Fruit fly (Drosophila melanogaster) whole organism, adult: ENCODE data around the gene SA1.

ENCODE experiments used
- CG11617 ChIP-seq: fragments of 200-800 bp; sonication (Bioruptor generic); optimal IDR thresholded peaks from 2 replicates; lab custom pipeline; 2017; ENCODE audit warnings: mild to moderate bottlenecking, missing biosample characterization, missing genetic modification reagents, missing genetic modification characterization
- CG12768 ChIP-seq: fragments of 200-800 bp; sonication (Bioruptor generic); optimal IDR thresholded peaks from 2 replicates; lab custom pipeline; 2017; ENCODE audit warnings: missing biosample characterization, missing genetic modification characterization, mild to moderate bottlenecking, moderate library complexity, missing genetic modification reagents
- CG14711 ChIP-seq: fragments of 200-800 bp; sonication (Bioruptor generic); optimal IDR thresholded peaks from 2 replicates; lab custom pipeline; 2018; ENCODE audit warnings: missing biosample characterization, mild to moderate bottlenecking, missing genetic modification characterization, moderate library complexity
- CG1620 ChIP-seq: fragments of 200-800 bp; sonication (Bioruptor generic); optimal IDR thresholded peaks from 2 replicates; lab custom pipeline; 2016; ENCODE audit warnings: missing biosample characterization, missing genetic modification characterization
- CG33017 ChIP-seq: fragments of 200-800 bp; sonication (Bioruptor generic); optimal IDR thresholded peaks from 2 replicates; lab custom pipeline; 2018; ENCODE audit warnings: missing biosample characterization, mild to moderate bottlenecking, missing genetic modification characterization, moderate library complexity
- CG5204 ChIP-seq: fragments of 200-800 bp; sonication (Bioruptor generic); optimal IDR thresholded peaks from 2 replicates; lab custom pipeline; 2016; ENCODE audit warnings: missing biosample characterization, missing genetic modification characterization
- CG7045 ChIP-seq: fragments of 200-800 bp; sonication (Bioruptor generic); optimal IDR thresholded peaks from 2 replicates; lab custom pipeline; 2017; ENCODE audit warnings: missing biosample characterization, mild to moderate bottlenecking, missing genetic modification characterization
- CG7101 ChIP-seq: fragments of 200-800 bp; sonication (Bioruptor generic); optimal IDR thresholded peaks from 2 replicates; lab custom pipeline; 2018; ENCODE audit warnings: missing biosample characterization, mild to moderate bottlenecking, missing genetic modification characterization, moderate library complexity
- Clk ChIP-seq: fragments of 200-800 bp; sonication (Bioruptor generic); optimal IDR thresholded peaks from 2 replicates; lab custom pipeline; 2017; ENCODE audit warnings: missing biosample characterization, missing genetic modification characterization
- Crg-1 ChIP-seq: fragments of 200-800 bp; sonication (Bioruptor generic); optimal IDR thresholded peaks from 2 replicates; lab custom pipeline; 2016; ENCODE audit warnings: missing biosample characterization, missing genetic modification characterization
- Hr96 ChIP-seq: fragments of 200-800 bp; sonication (Bioruptor generic); optimal IDR thresholded peaks from 2 replicates; lab custom pipeline; 2016; ENCODE audit warnings: missing biosample characterization, missing genetic modification characterization
- Mnt ChIP-seq: fragments of 200-800 bp; sonication (Bioruptor generic); optimal IDR thresholded peaks from 2 replicates; lab custom pipeline; 2016; ENCODE audit warnings: missing biosample characterization, mild to moderate bottlenecking, missing genetic modification characterization
- bab1 ChIP-seq: fragments of 200-800 bp; sonication (Bioruptor generic); optimal IDR thresholded peaks from 3 replicates; lab custom pipeline; 2019; ENCODE audit warnings: missing biosample characterization, mild to moderate bottlenecking, missing genetic modification characterization, moderate library complexity
- cic ChIP-seq: fragments of 200-800 bp; sonication (Bioruptor generic); optimal IDR thresholded peaks from 2 replicates; lab custom pipeline; 2017; ENCODE audit warnings: missing biosample characterization, mild to moderate bottlenecking, missing genetic modification characterization, moderate library complexity
- cnc ChIP-seq, 2 experiments: fragments of >200 bp; optimal IDR thresholded peaks; 2 replicates each; lab custom pipeline; 2017
- ovo ChIP-seq: fragments of 200-800 bp; sonication (Bioruptor generic); optimal IDR thresholded peaks from 2 replicates; lab custom pipeline; 2016; ENCODE audit warnings: missing biosample characterization, missing genetic modification characterization
- pad ChIP-seq: fragments of 200-800 bp; sonication (Bioruptor generic); optimal IDR thresholded peaks from 3 replicates; lab custom pipeline; 2017; ENCODE audit warnings: missing biosample characterization, missing genetic modification characterization, mild to moderate bottlenecking, moderate library complexity, missing genetic modification reagents
- tj ChIP-seq: fragments of 200-800 bp; sonication (Bioruptor generic); optimal IDR thresholded peaks from 3 replicates; lab custom pipeline; 2017; ENCODE audit warnings: missing biosample characterization, mild to moderate bottlenecking, missing genetic modification characterization, moderate library complexity
- toe ChIP-seq: fragments of 200-800 bp; sonication (Bioruptor generic); optimal IDR thresholded peaks from 2 replicates; lab custom pipeline; 2016; ENCODE audit warnings: missing biosample characterization, missing genetic modification characterization

SA1 gene

DNA sequence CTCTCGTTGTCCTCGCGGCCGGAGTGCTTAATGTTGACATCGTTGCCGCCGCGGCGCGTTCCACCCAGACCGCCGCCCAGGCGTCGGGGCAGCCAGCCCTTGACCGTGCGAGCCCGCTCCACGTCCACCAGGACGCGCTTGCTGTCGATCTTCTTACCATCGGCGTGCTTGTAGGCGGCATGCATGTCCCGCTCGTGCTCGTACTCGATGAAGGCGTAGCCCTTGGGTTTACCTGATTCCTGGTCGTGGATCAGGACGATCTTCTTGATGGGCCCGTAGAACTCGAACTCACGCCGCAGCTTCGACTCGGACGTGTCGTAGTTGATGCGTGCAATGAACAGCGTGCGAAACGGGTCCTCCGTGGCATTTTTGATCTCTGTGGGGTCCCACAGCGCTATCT, 20.6 kb downstream of the SA1 start:
- TF ChIP-seq CG14711 (no peak), ovo (GFP tag; lab: Kevin White, UChicago) (no peak), cnc (optimal IDR thresholded peaks at IDR 0.05; lab: Kevin White, UChicago) (no peak), CG1620 (GFP tag; lab: Kevin White, UChicago) (no peak), CG7045 (GFP tag; lab: Kevin White, UChicago) (no peak), CG5204 (no peak), Mnt (no peak), pad (no peak), CG11617 (GFP tag; lab: Kevin White, UChicago) (no peak), Crg-1 (GFP tag; lab: Kevin White, UChicago) (no peak), Clk (GFP tag; lab: Kevin White, UChicago) (no peak), bab1 (no peak), tj (GFP tag; lab: Kevin White, UChicago) (no peak)

DNA sequence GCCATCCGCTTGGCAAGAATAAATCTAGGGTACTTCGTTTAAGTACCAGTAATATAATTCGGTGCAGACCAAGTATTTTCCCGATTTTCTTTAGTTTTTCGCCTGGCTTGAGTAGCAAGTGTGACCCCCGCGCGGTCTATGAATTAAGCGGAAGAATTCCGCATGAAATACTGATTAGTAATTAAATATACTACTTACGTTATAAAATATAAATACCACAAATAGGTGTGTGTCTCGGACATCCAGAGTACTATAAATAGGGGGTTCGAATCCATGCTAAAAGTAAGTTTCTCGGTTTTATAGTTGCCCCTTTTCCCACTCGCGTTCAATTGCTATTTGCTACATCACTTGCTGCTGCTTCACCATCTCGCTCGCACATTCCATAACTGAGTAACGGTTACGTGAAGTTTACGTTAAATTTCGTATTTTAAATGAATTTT, 21.4 kb downstream of the SA1 start, which contains the start of gene snRNP-U1-70K:
snRNP-U1-70K (minus strand) TSS at position 141 of the 440 bp plus-strand sequence.
- TF ChIP-seq pad: peak; percentile 98
- peak; percentile 30 for TF ChIP-seq Mnt
- TF ChIP-seq CG5204: no peak
- peak; percentile 25 for TF ChIP-seq ovo (GFP tag; lab: Kevin White, UChicago)
- TF ChIP-seq tj (GFP tag; lab: Kevin White, UChicago): peak; percentile 46
- peak; percentile 0 for TF ChIP-seq cic (GFP tag; lab: Kevin White, UChicago)
- TF ChIP-seq CG12768 (GFP tag; lab: Kevin White, UChicago): no peak
- no peak for TF ChIP-seq Hr96 (GFP tag; lab: Kevin White, UChicago)

DNA sequence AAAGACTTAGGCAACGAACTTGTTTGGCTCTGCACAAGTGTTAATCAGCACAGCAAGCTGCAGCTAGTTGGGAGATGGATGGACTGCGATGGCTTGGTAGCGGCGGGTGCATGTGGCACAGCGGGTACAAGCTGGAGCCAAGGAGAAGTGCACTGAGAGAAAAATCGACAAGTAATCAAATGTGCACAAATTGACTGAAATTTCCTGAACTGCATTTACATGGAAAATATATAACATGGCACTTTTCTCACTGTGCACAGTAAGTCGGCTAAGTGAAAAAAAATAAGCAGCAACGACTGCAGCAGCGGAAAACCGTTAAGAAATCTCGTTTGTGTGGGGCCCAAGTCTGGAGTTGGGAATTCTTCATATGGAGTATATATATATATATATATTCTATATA, 40.9 kb downstream of the SA1 start:
- TF ChIP-seq toe (GFP tag; lab: Kevin White, UChicago) (no peak), tj (GFP tag; lab: Kevin White, UChicago) (no peak), Hr96 (GFP tag; lab: Kevin White, UChicago) (no peak), cic (GFP tag; lab: Kevin White, UChicago) (no peak), bab1 (no peak), CG14711 (no peak), Crg-1 (GFP tag; lab: Kevin White, UChicago) (no peak), ovo (GFP tag; lab: Kevin White, UChicago) (no peak), CG5204 (no peak), CG12768 (GFP tag; lab: Kevin White, UChicago) (no peak)

DNA sequence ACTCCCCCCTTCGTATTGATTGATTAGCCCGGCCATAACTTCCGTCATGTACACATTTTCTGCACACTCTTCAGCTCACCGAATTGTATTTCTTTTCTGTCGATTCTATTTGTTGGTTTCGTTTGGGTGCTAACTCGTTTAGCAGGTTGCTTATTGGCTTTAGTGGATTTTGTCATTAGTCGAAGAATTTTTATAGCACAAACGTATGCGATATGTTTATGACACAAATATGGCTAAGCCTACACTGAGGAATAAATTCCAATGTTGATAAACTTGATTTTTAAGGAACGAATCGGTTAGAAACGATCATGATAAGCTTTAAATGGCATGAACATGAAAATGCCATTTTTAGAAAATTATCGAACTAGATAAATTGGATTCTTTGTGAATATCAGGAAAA, 48.5 kb downstream of the SA1 start:
- TF ChIP-seq Clk (GFP tag; lab: Kevin White, UChicago): no peak
- no peak for TF ChIP-seq ovo (GFP tag; lab: Kevin White, UChicago)
- no peak for TF ChIP-seq CG7101 (tag; lab: Kevin White, UChicago)
- no peak for TF ChIP-seq tj (GFP tag; lab: Kevin White, UChicago)
- TF ChIP-seq Mnt: no peak
- no peak for TF ChIP-seq CG5204
- no peak for TF ChIP-seq CG11617 (GFP tag; lab: Kevin White, UChicago)
- no peak for TF ChIP-seq cic (GFP tag; lab: Kevin White, UChicago)
- no peak for TF ChIP-seq bab1
- no peak for TF ChIP-seq CG33017
- no peak for TF ChIP-seq toe (GFP tag; lab: Kevin White, UChicago)
- no peak for TF ChIP-seq Hr96 (GFP tag; lab: Kevin White, UChicago)
- no peak for TF ChIP-seq pad
- no peak for TF ChIP-seq cnc (optimal IDR thresholded peaks at IDR 0.05; lab: Kevin White, UChicago)
- no peak for TF ChIP-seq CG7045 (GFP tag; lab: Kevin White, UChicago)
